Fruit fly (Drosophila melanogaster): ENCODE results near the gene CG9175.

The CG9175 gene

dm6 chr2L:6088371-6089365, 10.1 kb downstream of the CG9175 start (continued):
- peak; percentile 48 for TF ChIP-seq Vsx2 (GFP tag; optimal IDR thresholded peaks at IDR 0.05; ENCODE audit: partially characterized antibody)
- TF ChIP-seq pan (optimal IDR thresholded peaks at IDR 0.05): no peak
- TF ChIP-seq Hr78 (GFP tag; optimal IDR thresholded peaks at IDR 0.05): no peak
- no peak for TF ChIP-seq CG32264 (GFP tag; optimal IDR thresholded peaks at IDR 0.05)
- no peak for TF ChIP-seq dmrt93B (GFP tag; optimal IDR thresholded peaks at IDR 0.05)
- no peak for TF ChIP-seq Abd-B (GFP tag; optimal IDR thresholded peaks at IDR 0.05)
- TF ChIP-seq sv (GFP tag; optimal IDR thresholded peaks at IDR 0.05): no peak
- peak; percentile 29 for TF ChIP-seq sage (GFP tag; optimal IDR thresholded peaks at IDR 0.05)

- TF ChIP-seq dl (GFP tag; optimal IDR thresholded peaks at IDR 0.05; ENCODE audit: insufficient read depth in 1 of 2, partially characterized antibody in 2 of 2): no peak
- TF ChIP-seq Dfd (GFP tag; optimal IDR thresholded peaks at IDR 0.05): no peak
- no peak for TF ChIP-seq pan (optimal IDR thresholded peaks at IDR 0.05)
- no peak for TF ChIP-seq fru (GFP tag; optimal IDR thresholded peaks at IDR 0.05)
- TF ChIP-seq Sp1 (GFP tag; optimal IDR thresholded peaks at IDR 0.05): peak; percentile 18
- peak; percentile 64 for TF ChIP-seq Hr83 (GFP tag; optimal IDR thresholded peaks at IDR 0.05; ENCODE audit: poor library complexity, severe bottlenecking)
- TF ChIP-seq CG9705 (GFP tag; optimal IDR thresholded peaks at IDR 0.05): no peak
- TF ChIP-seq GATAd (GFP tag; optimal IDR thresholded peaks at IDR 0.05): no peak
- TF ChIP-seq OdsH (GFP tag; optimal IDR thresholded peaks at IDR 0.05): no peak
- no peak for TF ChIP-seq foxo (GFP tag; optimal IDR thresholded peaks at IDR 0.05)
- no peak for TF ChIP-seq ey (GFP tag; optimal IDR thresholded peaks at IDR 0.05)
- no peak for TF ChIP-seq Mio (GFP tag; optimal IDR thresholded peaks at IDR 0.05)
- TF ChIP-seq Dif (GFP tag; optimal IDR thresholded peaks at IDR 0.05; ENCODE audit: partially characterized antibody): peak; percentile 24
- TF ChIP-seq sv (GFP tag; optimal IDR thresholded peaks at IDR 0.05): no peak
- no peak for TF ChIP-seq Hnf4 (GFP tag; optimal IDR thresholded peaks at IDR 0.05)
- peak; percentile 12 for TF ChIP-seq br (GFP tag; optimal IDR thresholded peaks at IDR 0.05)
- no peak for TF ChIP-seq N (GFP tag; optimal IDR thresholded peaks at IDR 0.05)
- TF ChIP-seq Hr78 (GFP tag; optimal IDR thresholded peaks at IDR 0.05): no peak
- TF ChIP-seq usp (GFP tag; optimal IDR thresholded peaks at IDR 0.05): no peak
- no peak for TF ChIP-seq CrebA (GFP tag; optimal IDR thresholded peaks at IDR 0.05; ENCODE audit: borderline replicate concordance)
- TF ChIP-seq dmrt93B (GFP tag; optimal IDR thresholded peaks at IDR 0.05): no peak
- peak; percentile 26 for TF ChIP-seq jim (GFP tag; optimal IDR thresholded peaks at IDR 0.05)
- no peak for TF ChIP-seq Rel (GFP tag; optimal IDR thresholded peaks at IDR 0.05)
- TF ChIP-seq Rel (tag; optimal IDR thresholded peaks at IDR 0.05): peak; percentile 88
- TF ChIP-seq psq (GFP tag; optimal IDR thresholded peaks at IDR 0.05): no peak
- no peak for TF ChIP-seq Myc (optimal IDR thresholded peaks at IDR 0.05)
- TF ChIP-seq HLH106 (tag; optimal IDR thresholded peaks at IDR 0.05): no peak
- TF ChIP-seq tai (GFP tag; optimal IDR thresholded peaks at IDR 0.05): no peak
- TF ChIP-seq sage (GFP tag; optimal IDR thresholded peaks at IDR 0.05): no peak
- no peak for TF ChIP-seq rgr (GFP tag; optimal IDR thresholded peaks at IDR 0.05)
- no peak for TF ChIP-seq woc (GFP tag; optimal IDR thresholded peaks at IDR 0.05)
- TF ChIP-seq CG32264 (GFP tag; optimal IDR thresholded peaks at IDR 0.05): no peak
- TF ChIP-seq brk (GFP tag; optimal IDR thresholded peaks at IDR 0.05): no peak
- TF ChIP-seq dsf (GFP tag; optimal IDR thresholded peaks at IDR 0.05; ENCODE audit: borderline replicate concordance): no peak
- TF ChIP-seq Jra (GFP tag; optimal IDR thresholded peaks at IDR 0.05): no peak
- no peak for TF ChIP-seq Abd-B (GFP tag; optimal IDR thresholded peaks at IDR 0.05)
These were observed 11.1 kb downstream of the CG9175 start for dm6 chr2L:6087685-6088084.

dm6 chr2L:6086771-6087170, 12.0 kb downstream of the CG9175 start:
- TF ChIP-seq usp (GFP tag; optimal IDR thresholded peaks at IDR 0.05) (no peak), pan (optimal IDR thresholded peaks at IDR 0.05) (no peak), rgr (GFP tag; optimal IDR thresholded peaks at IDR 0.05) (no peak), woc (GFP tag; optimal IDR thresholded peaks at IDR 0.05) (no peak), lola (GFP tag; optimal IDR thresholded peaks at IDR 0.05) (no peak), Jra (GFP tag; optimal IDR thresholded peaks at IDR 0.05) (no peak), brk (GFP tag; optimal IDR thresholded peaks at IDR 0.05) (no peak), Dif (GFP tag; optimal IDR thresholded peaks at IDR 0.05; ENCODE audit: partially characterized antibody) (peak; percentile 14), h (GFP tag; optimal IDR thresholded peaks at IDR 0.05) (no peak), OdsH (GFP tag; optimal IDR thresholded peaks at IDR 0.05) (peak; percentile 13), Vsx2 (GFP tag; optimal IDR thresholded peaks at IDR 0.05; ENCODE audit: partially characterized antibody) (no peak), Sp1 (GFP tag; optimal IDR thresholded peaks at IDR 0.05) (no peak), Rel (GFP tag; optimal IDR thresholded peaks at IDR 0.05) (no peak), Rel (tag; optimal IDR thresholded peaks at IDR 0.05) (peak; percentile 2), HLH106 (tag; optimal IDR thresholded peaks at IDR 0.05) (peak; percentile 36), GATAd (GFP tag; optimal IDR thresholded peaks at IDR 0.05) (no peak), sage (GFP tag; optimal IDR thresholded peaks at IDR 0.05) (no peak), CG32264 (GFP tag; optimal IDR thresholded peaks at IDR 0.05) (no peak), Hnf4 (GFP tag; optimal IDR thresholded peaks at IDR 0.05) (no peak), dmrt93B (GFP tag; optimal IDR thresholded peaks at IDR 0.05) (no peak), N (GFP tag; optimal IDR thresholded peaks at IDR 0.05) (peak; percentile 57), br (GFP tag; optimal IDR thresholded peaks at IDR 0.05) (no peak), foxo (GFP tag; optimal IDR thresholded peaks at IDR 0.05) (no peak), fru (GFP tag; optimal IDR thresholded peaks at IDR 0.05) (no peak), dl (GFP tag; optimal IDR thresholded peaks at IDR 0.05; ENCODE audit: insufficient read depth in 1 of 2, partially characterized antibody in 2 of 2) (no peak), Hr83 (GFP tag; optimal IDR thresholded peaks at IDR 0.05; ENCODE audit: poor library complexity, severe bottlenecking) (peak; percentile 40), CG9705 (GFP tag; optimal IDR thresholded peaks at IDR 0.05) (no peak)
